Worm (Caenorhabditis elegans) whole organism, L3 larva: ENCODE data around the gene F10G2.1.

Source experiments
- ZK546.5 ChIP-seq: sonication (generic microtip); optimal IDR thresholded peaks from 2 replicates; lab custom pipeline; 2017; ENCODE audit warnings: missing biosample characterization, missing genetic modification characterization
- aly-2 ChIP-seq: fragments of 150-350 bp; optimal IDR thresholded peaks from 2 replicates; lab custom pipeline; 2014; ENCODE audit warnings: missing biosample characterization, missing genetic modification characterization
- ama-1 ChIP-seq: fragments of 150-350 bp; optimal IDR thresholded peaks from 2 replicates; lab custom pipeline; 2018
- ceh-16 ChIP-seq: sonication (generic microtip); optimal IDR thresholded peaks from 2 replicates; lab custom pipeline; 2017; ENCODE audit warnings: missing biosample characterization, missing genetic modification characterization
- ceh-82 ChIP-seq: fragments of 150-350 bp; optimal IDR thresholded peaks from 2 replicates; lab custom pipeline; 2014; ENCODE audit warnings: missing biosample characterization, missing genetic modification characterization
- ceh-9 ChIP-seq: sonication (generic microtip); optimal IDR thresholded peaks from 2 replicates; lab custom pipeline; 2018; ENCODE audit warnings: missing biosample characterization, missing genetic modification characterization
- daf-12 ChIP-seq: fragments of 150-350 bp; optimal IDR thresholded peaks from 2 replicates; lab custom pipeline; 2014; ENCODE audit warnings: missing biosample characterization, missing genetic modification reagents, missing genetic modification characterization
- egl-27 ChIP-seq: sonication (generic microtip); optimal IDR thresholded peaks from 4 replicates; lab custom pipeline; 2017; ENCODE audit warnings: missing biosample characterization, missing genetic modification reagents, missing genetic modification characterization
- egl-5 ChIP-seq: fragments of 150-350 bp; optimal IDR thresholded peaks from 2 replicates; lab custom pipeline; 2017; ENCODE audit warnings: missing biosample characterization, missing genetic modification reagents, missing genetic modification characterization, inconsistent platforms
- elt-3 ChIP-seq, 3 experiments: fragments of 150-350 bp in 1 of 3; sonication (generic microtip) in 2 of 3; optimal IDR thresholded peaks; 2 replicates in 2 of 3; 4 replicates in 1 of 3; lab custom pipeline; 2014 to 2017; ENCODE audit warnings: missing biosample characterization in 3 of 3, missing genetic modification characterization in 3 of 3
- eor-1 ChIP-seq, 2 experiments: fragments of 150-350 bp; optimal IDR thresholded peaks; 2 replicates each; lab custom pipeline; 2014 to 2018; ENCODE audit warnings: missing biosample characterization in 2 of 2, missing genetic modification characterization in 2 of 2
- fkh-2 ChIP-seq: fragments of 150-350 bp; optimal IDR thresholded peaks from 2 replicates; lab custom pipeline; 2014; ENCODE audit warnings: missing biosample characterization, missing genetic modification reagents, missing genetic modification characterization
- hmg-11 ChIP-seq: sonication (generic microtip); optimal IDR thresholded peaks from 2 replicates; lab custom pipeline; 2016; ENCODE audit warnings: missing genetic modification characterization, missing compliant biosample characterization
- lin-15B ChIP-seq: fragments of 150-350 bp; optimal IDR thresholded peaks from 2 replicates; lab custom pipeline; 2014; ENCODE audit warnings: missing biosample characterization, missing genetic modification characterization
- mdl-1 ChIP-seq: fragments of 150-350 bp; optimal IDR thresholded peaks from 2 replicates; lab custom pipeline; 2014; ENCODE audit warnings: missing biosample characterization, missing genetic modification characterization
- mml-1 ChIP-seq: fragments of 150-350 bp; sonication (generic microtip); optimal IDR thresholded peaks from 3 replicates; lab custom pipeline; 2014; ENCODE audit warnings: missing biosample characterization, missing genetic modification characterization
- nfya-1 ChIP-seq: sonication (generic microtip); optimal IDR thresholded peaks from 2 replicates; lab custom pipeline; 2017; ENCODE audit warnings: missing genetic modification characterization, mild to moderate bottlenecking, missing compliant biosample characterization, antibody characterized with exemption, moderate library complexity; ENCODE audit not compliant: insufficient read depth
- nhr-12 ChIP-seq: fragments of 150-350 bp; optimal IDR thresholded peaks from 2 replicates; lab custom pipeline; 2014; ENCODE audit warnings: missing biosample characterization, missing genetic modification characterization
- nhr-23 ChIP-seq: fragments of 150-350 bp; optimal IDR thresholded peaks from 2 replicates; lab custom pipeline; 2014; ENCODE audit warnings: missing biosample characterization, missing genetic modification reagents, missing genetic modification characterization
- nhr-237 ChIP-seq: fragments of 150-350 bp; optimal IDR thresholded peaks from 2 replicates; lab custom pipeline; 2014; ENCODE audit warnings: missing biosample characterization, missing genetic modification characterization
- nhr-25 ChIP-seq: sonication (generic microtip); optimal IDR thresholded peaks from 2 replicates; lab custom pipeline; 2017; ENCODE audit warnings: missing biosample characterization, missing genetic modification characterization
- nhr-28 ChIP-seq: fragments of 150-350 bp; optimal IDR thresholded peaks from 2 replicates; lab custom pipeline; 2014; ENCODE audit warnings: missing biosample characterization, missing genetic modification characterization
- nhr-43 ChIP-seq: sonication (generic microtip); optimal IDR thresholded peaks from 2 replicates; lab custom pipeline; 2016; ENCODE audit warnings: mild to moderate bottlenecking, missing genetic modification characterization, missing compliant biosample characterization; ENCODE audit not compliant: poor library complexity, severe bottlenecking
- nhr-67 ChIP-seq: fragments of 150-350 bp; optimal IDR thresholded peaks from 2 replicates; lab custom pipeline; 2014; ENCODE audit warnings: missing biosample characterization, missing genetic modification characterization
- nhr-77 ChIP-seq: fragments of 150-350 bp; optimal IDR thresholded peaks from 2 replicates; lab custom pipeline; 2014; ENCODE audit warnings: missing biosample characterization, missing genetic modification characterization
- pha-4 ChIP-seq: fragments of 150-350 bp; optimal IDR thresholded peaks from 2 replicates; lab custom pipeline; 2014; ENCODE audit warnings: missing biosample characterization, missing genetic modification reagents, missing genetic modification characterization
- pqm-1 ChIP-seq: fragments of 150-350 bp; optimal IDR thresholded peaks from 2 replicates; lab custom pipeline; 2017; ENCODE audit warnings: missing biosample characterization, missing genetic modification characterization, inconsistent platforms
- sea-2 ChIP-seq: fragments of 150-350 bp; sonication (generic microtip); optimal IDR thresholded peaks from 4 replicates; lab custom pipeline; 2014; ENCODE audit warnings: missing biosample characterization, missing genetic modification reagents, missing genetic modification characterization
- snpc-4 ChIP-seq: fragments of 150-350 bp; optimal IDR thresholded peaks from 2 replicates; lab custom pipeline; 2014; ENCODE audit warnings: missing biosample characterization, missing genetic modification characterization
- tbx-2 ChIP-seq: sonication (generic microtip); optimal IDR thresholded peaks from 2 replicates; lab custom pipeline; 2016; ENCODE audit warnings: mild to moderate bottlenecking, missing genetic modification characterization, missing compliant biosample characterization
- zag-1 ChIP-seq: fragments of 150-350 bp; optimal IDR thresholded peaks from 2 replicates; lab custom pipeline; 2014; ENCODE audit warnings: missing biosample characterization, missing genetic modification characterization
- ztf-11 ChIP-seq: fragments of 150-350 bp; optimal IDR thresholded peaks from 2 replicates; lab custom pipeline; 2014; ENCODE audit warnings: missing biosample characterization, missing genetic modification characterization
- ztf-4 ChIP-seq: fragments of 150-350 bp; optimal IDR thresholded peaks from 2 replicates; lab custom pipeline; 2014; ENCODE audit warnings: missing biosample characterization, missing genetic modification characterization

The F10G2.1 gene

DNA sequence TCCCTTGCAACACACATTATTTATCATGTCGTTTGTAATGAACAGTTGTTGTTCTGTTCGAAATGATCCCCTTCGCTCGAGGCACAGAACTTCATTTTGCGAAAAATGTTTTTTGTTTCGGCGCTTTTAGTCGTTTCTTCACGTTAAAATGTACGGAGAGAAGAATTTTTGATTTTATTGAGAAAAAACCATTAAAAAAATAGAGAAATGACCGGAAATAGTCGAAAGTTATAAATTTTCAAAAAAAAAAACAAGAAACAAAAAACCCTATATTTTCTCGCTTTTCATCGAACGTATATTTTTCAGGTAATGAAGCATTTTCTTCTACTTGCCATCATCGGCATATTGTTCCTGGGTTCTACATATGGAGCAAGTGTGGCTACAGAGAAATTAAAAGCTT lies at the start of gene F10G2.1:
TSS of gene F10G2.1 (plus strand) at position 301 of the 400 bp plus-strand sequence.
- TF ChIP-seq ztf-4 (tag; lab: Kevin White, UChicago) (no peak), nfya-1 (tag; lab: Kevin White, UChicago) (no peak), fkh-2 (tag; lab: Kevin White, UChicago) (no peak), egl-5 (no peak), aly-2 (tag; lab: Kevin White, UChicago) (no peak), ama-1 (lab: Kevin White, UChicago) (no peak), egl-27 (tag; lab: Kevin White, UChicago) (no peak), zag-1 (tag; lab: Kevin White, UChicago) (no peak), daf-12 (tag; lab: Kevin White, UChicago) (no peak), lin-15B (no peak), hmg-11 (tag; lab: Kevin White, UChicago) (no peak), nhr-28 (no peak), nhr-237 (tag; lab: Kevin White, UChicago) (no peak), nhr-25 (tag; lab: Kevin White, UChicago) (no peak)

DNA sequence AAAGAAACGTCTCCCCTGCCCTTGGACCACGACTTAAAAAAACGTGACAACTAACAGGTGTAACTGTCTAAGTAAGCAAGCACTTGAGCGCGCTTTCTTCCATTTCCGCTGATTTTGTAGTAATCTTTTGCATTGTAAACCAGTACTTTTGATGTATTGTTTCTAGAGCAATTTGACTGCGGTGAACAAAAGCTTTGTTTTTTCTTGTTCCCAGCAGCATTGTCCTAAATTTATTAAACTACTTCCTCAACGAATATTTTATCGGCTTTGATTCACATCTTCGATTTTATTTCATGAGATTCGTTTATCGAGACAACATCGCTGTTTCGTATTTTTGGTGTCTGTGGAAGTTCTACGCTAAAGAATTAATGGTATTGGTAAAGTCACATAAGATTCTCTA lies 43.7 kb upstream of the F10G2.1 start, which contains the start of gene C13A2.1:
TSS of gene C13A2.1 (plus strand) at position 301 of the 400 bp plus-strand sequence.
- TF ChIP-seq aly-2 (tag; lab: Kevin White, UChicago) (no peak), eor-1 (tag; optimal IDR thresholded peaks at IDR 0.05; lab: Kevin White, UChicago) (no peak), nhr-25 (tag; lab: Kevin White, UChicago) (no peak), ceh-9 (no peak), nhr-67 (tag; lab: Kevin White, UChicago) (no peak), nhr-43 (tag; lab: Kevin White, UChicago) (no peak), hmg-11 (tag; lab: Kevin White, UChicago) (no peak), daf-12 (tag; lab: Kevin White, UChicago) (no peak), sea-2 (GFP tag; lab: Kevin White, UChicago) (no peak)

ce11 chrV:7295270-7295669 lies 37.1 kb upstream of the F10G2.1 start, which contains the start of gene F07G11.4:
TSS of gene F07G11.4 (minus strand) at chrV:7295370.
- TF ChIP-seq nhr-77 (tag; lab: Kevin White, UChicago) (no peak), ceh-9 (no peak), aly-2 (tag; lab: Kevin White, UChicago) (no peak), tbx-2 (no peak), nhr-23 (tag; lab: Kevin White, UChicago) (no peak), nhr-12 (tag; lab: Kevin White, UChicago) (no peak), ceh-82 (tag; lab: Kevin White, UChicago) (no peak), nhr-237 (tag; lab: Kevin White, UChicago) (no peak), snpc-4 (tag; lab: Kevin White, UChicago) (no peak)

DNA sequence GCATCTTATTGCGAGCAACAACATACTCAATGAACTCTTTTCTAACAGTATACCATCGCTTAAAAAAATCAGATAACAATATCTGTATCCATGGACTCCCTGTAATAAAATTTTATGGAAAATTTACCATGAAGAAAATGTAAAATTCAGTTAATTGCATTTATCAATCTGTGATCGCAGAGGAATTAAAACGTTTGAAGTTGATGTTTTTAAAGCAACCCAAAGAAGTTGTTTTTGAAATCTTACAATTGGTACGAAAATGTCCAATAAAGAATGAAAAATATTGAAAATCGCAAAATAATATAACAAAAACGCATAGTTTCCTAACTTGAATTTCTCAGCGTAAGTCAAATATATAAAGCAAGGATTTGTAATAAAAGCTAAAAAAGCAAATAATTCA lies 35.1 kb upstream of the F10G2.1 start, which contains the start of gene srj-32:
TSS of gene srj-32 (minus strand) at position 101 of the 400 bp plus-strand sequence.
- no peak for TF ChIP-seq elt-3 (tag; optimal IDR thresholded peaks at IDR 0.05; lab: Kevin White, UChicago)
- TF ChIP-seq mml-1 (tag; lab: Kevin White, UChicago), result no peak

DNA sequence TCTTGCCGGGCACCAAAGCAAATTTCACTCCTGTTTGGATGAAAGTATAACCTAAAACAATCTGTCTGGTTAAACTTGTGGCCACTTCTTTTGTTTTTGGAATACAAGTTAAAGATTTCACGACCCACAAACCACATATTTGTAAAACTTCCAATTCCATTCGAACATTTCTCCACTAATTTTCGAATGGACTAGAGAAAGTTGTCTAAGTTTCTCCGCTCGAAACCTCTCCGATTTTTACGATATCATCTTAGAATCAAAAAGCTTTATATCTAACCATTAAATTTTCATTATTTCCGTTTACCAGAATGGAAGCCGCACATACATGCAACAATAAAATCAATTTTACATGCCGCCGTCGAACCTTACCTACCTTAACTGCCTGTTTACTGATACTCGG lies 33.9 kb upstream of the F10G2.1 start, which contains the start of gene F07G11.3:
TSS of gene F07G11.3 (plus strand) at position 301 of the 400 bp plus-strand sequence.
- TF ChIP-seq lin-15B, result no peak
- no peak for TF ChIP-seq snpc-4 (tag; lab: Kevin White, UChicago)
- no peak for TF ChIP-seq pqm-1 (tag; lab: Kevin White, UChicago)
- TF ChIP-seq mdl-1 (tag; lab: Kevin White, UChicago), result no peak
- no peak for TF ChIP-seq daf-12 (tag; lab: Kevin White, UChicago)
- TF ChIP-seq ztf-11, result no peak
- TF ChIP-seq egl-5, result no peak
- TF ChIP-seq nfya-1 (tag; lab: Kevin White, UChicago), result no peak
- no peak for TF ChIP-seq mml-1 (tag; lab: Kevin White, UChicago)
- TF ChIP-seq ZK546.5 (tag; lab: Kevin White, UChicago), result no peak
- no peak for TF ChIP-seq hmg-11 (tag; lab: Kevin White, UChicago)
- TF ChIP-seq zag-1 (tag; lab: Kevin White, UChicago), result no peak
- no peak for TF ChIP-seq nhr-67 (tag; lab: Kevin White, UChicago)
- no peak for TF ChIP-seq nhr-77 (tag; lab: Kevin White, UChicago)
- TF ChIP-seq ceh-9, result no peak
- no peak for TF ChIP-seq nhr-25 (tag; lab: Kevin White, UChicago)
- TF ChIP-seq pha-4, result no peak
- no peak for TF ChIP-seq fkh-2 (tag; lab: Kevin White, UChicago)
- TF ChIP-seq ceh-16, result no peak
